Fruit fly (Drosophila melanogaster) whole organism, adult: ENCODE measurements around the gene CG14316.

Source experiments
- CG1620 ChIP-seq: fragments of 200-800 bp; sonication (Bioruptor generic); optimal IDR thresholded peaks from 2 replicates; lab custom pipeline; 2016; ENCODE audit warnings: missing biosample characterization, missing genetic modification characterization
- CG5204 ChIP-seq: fragments of 200-800 bp; sonication (Bioruptor generic); optimal IDR thresholded peaks from 2 replicates; lab custom pipeline; 2016; ENCODE audit warnings: missing biosample characterization, missing genetic modification characterization

DNA sequence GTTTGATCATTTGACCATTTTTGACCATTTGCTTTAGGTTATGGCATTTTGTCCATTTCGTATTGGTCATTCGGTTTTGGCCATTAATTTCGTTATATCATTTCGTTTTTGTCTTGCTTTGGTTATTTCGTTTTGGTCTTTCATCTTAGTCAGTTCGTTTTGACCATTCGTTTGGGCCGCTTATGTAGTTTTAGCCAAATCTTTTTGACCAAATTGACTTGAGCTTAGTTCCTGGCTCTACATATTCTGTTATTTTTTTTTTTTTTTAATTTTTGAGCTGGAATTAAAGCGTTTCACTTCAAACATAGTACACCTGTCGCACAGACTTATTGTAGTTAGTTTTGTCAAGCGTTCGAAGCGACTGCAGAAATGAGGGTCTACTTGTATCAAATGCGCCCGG, 6.5 kb downstream of the CG14316 start, which contains the start of gene CG14315:
- no peak for TF ChIP-seq CG5204 (GFP tag; lab: Kevin White, UChicago)
- TF ChIP-seq CG1620 (GFP tag; lab: Kevin White, UChicago), result no peak
